Fruit fly (Drosophila melanogaster): ENCODE measurements around the gene CG9098.

- TF ChIP-seq toe (GFP tag; optimal IDR thresholded peaks at IDR 0.05) = no peak
- no peak for TF ChIP-seq CG7045 (GFP tag; optimal IDR thresholded peaks at IDR 0.05)
- no peak for TF ChIP-seq CG33017 (tag; optimal IDR thresholded peaks at IDR 0.05)
- no peak for TF ChIP-seq ovo (GFP tag; optimal IDR thresholded peaks at IDR 0.05)
- no peak for TF ChIP-seq CG7101 (tag; optimal IDR thresholded peaks at IDR 0.05)
- no peak for TF ChIP-seq cic (GFP tag; optimal IDR thresholded peaks at IDR 0.05)
- no peak for TF ChIP-seq Hr96 (GFP tag; optimal IDR thresholded peaks at IDR 0.05)
- no peak for TF ChIP-seq CG14711 (tag; optimal IDR thresholded peaks at IDR 0.05)
- no peak for TF ChIP-seq Crg-1 (GFP tag; optimal IDR thresholded peaks at IDR 0.05)
- TF ChIP-seq kay (GFP tag; ENCODE audit: borderline replicate concordance) = no peak
- TF ChIP-seq CG1620 (GFP tag; optimal IDR thresholded peaks at IDR 0.05) = no peak
These were observed 34.7 kb upstream of the CG9098 start for dm6 chr2L:6046865-6047264.

Measured in whole organism, adult.